Worm (Caenorhabditis elegans) whole organism, L2 larva: Measurements from ENCODE around the gene mvb-12.

Source experiments
- F13H6.1 ChIP-seq: sonication (generic microtip); optimal IDR thresholded peaks from 2 replicates; lab custom pipeline; 2016; ENCODE audit warnings: missing genetic modification characterization, missing compliant biosample characterization
- R02D3.7 ChIP-seq: fragments of 150-350 bp; optimal IDR thresholded peaks from 2 replicates; lab custom pipeline; 2014; ENCODE audit warnings: missing biosample characterization, missing genetic modification characterization
- Y55F3AM.14 ChIP-seq: fragments of 200-800 bp; sonication (Bioruptor generic); optimal IDR thresholded peaks from 2 replicates; lab custom pipeline; 2018; ENCODE audit warnings: mild to moderate bottlenecking, missing genetic modification characterization, missing compliant biosample characterization
- alr-1 ChIP-seq: fragments of 150-350 bp; optimal IDR thresholded peaks from 2 replicates; lab custom pipeline; 2014; ENCODE audit warnings: missing biosample characterization, missing genetic modification characterization
- blmp-1 ChIP-seq: sonication (generic microtip); optimal IDR thresholded peaks from 2 replicates; lab custom pipeline; 2017; ENCODE audit warnings: missing genetic modification characterization, mild to moderate bottlenecking, missing compliant biosample characterization, antibody characterized with exemption, moderate library complexity; ENCODE audit not compliant: insufficient read depth
- ceh-16 ChIP-seq: fragments of 150-350 bp; optimal IDR thresholded peaks from 2 replicates; lab custom pipeline; 2014; ENCODE audit warnings: missing biosample characterization, missing genetic modification characterization
- ceh-82 ChIP-seq: fragments of 150-350 bp; optimal IDR thresholded peaks from 2 replicates; lab custom pipeline; 2014; ENCODE audit warnings: missing biosample characterization, missing genetic modification characterization
- crh-2 ChIP-seq: sonication (generic microtip); optimal IDR thresholded peaks from 2 replicates; lab custom pipeline; 2017; ENCODE audit warnings: missing biosample characterization, missing genetic modification characterization
- dmd-4 ChIP-seq: sonication (generic microtip); optimal IDR thresholded peaks from 2 replicates; lab custom pipeline; 2017; ENCODE audit warnings: missing biosample characterization, missing genetic modification characterization
- elt-1 ChIP-seq: fragments of 150-350 bp; optimal IDR thresholded peaks from 2 replicates; lab custom pipeline; 2014; ENCODE audit warnings: missing biosample characterization, missing genetic modification characterization
- elt-3 ChIP-seq: sonication (generic microtip); optimal IDR thresholded peaks from 2 replicates; lab custom pipeline; 2017; ENCODE audit warnings: missing biosample characterization, missing genetic modification characterization
- fos-1 ChIP-seq: fragments of 150-350 bp; optimal IDR thresholded peaks from 2 replicates; lab custom pipeline; 2014; ENCODE audit warnings: missing biosample characterization, missing genetic modification characterization
- gmeb-1 ChIP-seq: fragments of 150-350 bp; optimal IDR thresholded peaks from 2 replicates; lab custom pipeline; 2014; ENCODE audit warnings: missing biosample characterization, missing genetic modification characterization
- lin-11 ChIP-seq: fragments of 150-350 bp; sonication (generic microtip); optimal IDR thresholded peaks from 2 replicates; lab custom pipeline; 2014; ENCODE audit warnings: missing biosample characterization, missing genetic modification characterization, inconsistent platforms, mixed read lengths
- lin-13 ChIP-seq: fragments of 150-350 bp; optimal IDR thresholded peaks from 2 replicates; lab custom pipeline; 2014; ENCODE audit warnings: missing biosample characterization, missing genetic modification reagents, missing genetic modification characterization
- lsy-2 ChIP-seq, 2 experiments: fragments of 150-350 bp in 1 of 2; sonication (generic microtip) in 1 of 2; optimal IDR thresholded peaks; 2 replicates each; lab custom pipeline; 2014 to 2017; ENCODE audit warnings: missing biosample characterization in 2 of 2, missing genetic modification characterization in 2 of 2
- mab-5 ChIP-seq: fragments of 150-350 bp; optimal IDR thresholded peaks from 2 replicates; lab custom pipeline; 2014; ENCODE audit warnings: missing biosample characterization, missing genetic modification characterization
- mbf-1 ChIP-seq: sonication (generic microtip); optimal IDR thresholded peaks from 2 replicates; lab custom pipeline; 2017; ENCODE audit warnings: missing biosample characterization, missing genetic modification characterization
- mdl-1 ChIP-seq, 2 experiments: fragments of 150-350 bp in 1 of 2; sonication (generic microtip) in 1 of 2; optimal IDR thresholded peaks; 2 replicates each; lab custom pipeline; 2017; ENCODE audit warnings: missing biosample characterization in 2 of 2, missing genetic modification characterization in 2 of 2
- nhr-11 ChIP-seq: fragments of 150-350 bp; optimal IDR thresholded peaks from 2 replicates; lab custom pipeline; 2014; ENCODE audit warnings: missing biosample characterization, missing genetic modification characterization
- nhr-23 ChIP-seq: fragments of 150-350 bp; optimal IDR thresholded peaks from 2 replicates; lab custom pipeline; 2014; ENCODE audit warnings: missing biosample characterization, missing genetic modification reagents, missing genetic modification characterization
- nhr-237 ChIP-seq: fragments of 150-350 bp; optimal IDR thresholded peaks from 2 replicates; lab custom pipeline; 2014; ENCODE audit warnings: missing biosample characterization, missing genetic modification characterization
- nhr-25 ChIP-seq: fragments of 150-350 bp; sonication (generic microtip); optimal IDR thresholded peaks from 3 replicates; lab custom pipeline; 2014; ENCODE audit warnings: missing biosample characterization, missing genetic modification characterization
- nhr-77 ChIP-seq: fragments of 150-350 bp; optimal IDR thresholded peaks from 2 replicates; lab custom pipeline; 2014; ENCODE audit warnings: missing biosample characterization, missing genetic modification characterization
- peb-1 ChIP-seq: fragments of 150-350 bp; optimal IDR thresholded peaks from 2 replicates; lab custom pipeline; 2014; ENCODE audit warnings: missing biosample characterization, missing genetic modification characterization
- sem-4 ChIP-seq: fragments of 150-350 bp; optimal IDR thresholded peaks from 2 replicates; lab custom pipeline; 2014; ENCODE audit warnings: missing biosample characterization, missing genetic modification reagents, missing genetic modification characterization
- skn-1 ChIP-seq: sonication (generic microtip); optimal IDR thresholded peaks from 2 replicates; lab custom pipeline; 2017; ENCODE audit warnings: missing biosample characterization, missing genetic modification characterization
- sma-3 ChIP-seq: sonication (generic microtip); optimal IDR thresholded peaks from 2 replicates; lab custom pipeline; 2016; ENCODE audit warnings: missing genetic modification reagents, missing genetic modification characterization, missing compliant biosample characterization
- sma-9 ChIP-seq, 2 experiments: fragments of 150-350 bp in 1 of 2; sonication (generic microtip) in 1 of 2; optimal IDR thresholded peaks; 2 replicates each; lab custom pipeline; 2014 to 2016; ENCODE audit warnings: missing genetic modification characterization in 2 of 2, mild to moderate bottlenecking in 1 of 2, missing biosample characterization in 1 of 2, missing compliant biosample characterization in 1 of 2, missing genetic modification reagents in 1 of 2, moderate library complexity in 1 of 2
- snpc-4 ChIP-seq: fragments of 150-350 bp; optimal IDR thresholded peaks from 2 replicates; lab custom pipeline; 2014; ENCODE audit warnings: missing biosample characterization, missing genetic modification characterization
- unc-55 ChIP-seq: fragments of 150-350 bp; sonication (generic microtip); optimal IDR thresholded peaks from 3 replicates; lab custom pipeline; 2014; ENCODE audit warnings: missing biosample characterization, missing genetic modification reagents, missing genetic modification characterization
- unc-62 ChIP-seq: fragments of 150-350 bp; optimal IDR thresholded peaks from 2 replicates; lab custom pipeline; 2014; ENCODE audit warnings: missing biosample characterization, missing genetic modification reagents, missing genetic modification characterization
- zag-1 ChIP-seq: fragments of 150-350 bp; optimal IDR thresholded peaks from 2 replicates; lab custom pipeline; 2014; ENCODE audit warnings: missing biosample characterization, missing genetic modification characterization
- ztf-1 ChIP-seq: fragments of 200-800 bp; sonication (Bioruptor generic); conservative IDR thresholded peaks from 2 replicates; pipeline ENCODE4 v1.3.6; 2022; ENCODE audit warnings: missing genetic modification characterization, missing compliant biosample characterization
- ztf-11 ChIP-seq: sonication (generic microtip); optimal IDR thresholded peaks from 2 replicates; lab custom pipeline; 2017; ENCODE audit warnings: missing biosample characterization, missing genetic modification characterization

mvb-12 gene

ce11 chrIV:7846386-7846785 lies 16.1 kb downstream of the mvb-12 start, which contains the start of gene C06A6.2:
TSS of gene C06A6.2 (plus strand) at chrIV:7846622.
- TF ChIP-seq lin-11 (tag; lab: Kevin White, UChicago) (no peak), unc-55 (GFP tag; lab: Kevin White, UChicago) (peak; percentile 14)

ce11 chrIV:7849235-7849634 lies 18.9 kb downstream of the mvb-12 start:
- TF ChIP-seq ceh-16 (tag; lab: Kevin White, UChicago) (no peak), sma-9 (GFP tag; optimal IDR thresholded peaks at IDR 0.05; lab: Kevin White, UChicago) (no peak), sma-9 (tag; optimal IDR thresholded peaks at IDR 0.05; lab: Kevin White, UChicago) (no peak), sma-3 (no peak)

- no peak for TF ChIP-seq skn-1
- no peak for TF ChIP-seq sma-9 (GFP tag; optimal IDR thresholded peaks at IDR 0.05; lab: Kevin White, UChicago)
- TF ChIP-seq sma-9 (tag; optimal IDR thresholded peaks at IDR 0.05; lab: Kevin White, UChicago) = no peak
- TF ChIP-seq alr-1 (tag; lab: Kevin White, UChicago) = no peak
- no peak for TF ChIP-seq dmd-4 (tag; lab: Kevin White, UChicago)
- no peak for TF ChIP-seq Y55F3AM.14
- TF ChIP-seq ceh-82 = no peak
- TF ChIP-seq F13H6.1 = no peak
- no peak for TF ChIP-seq elt-1 (tag; lab: Kevin White, UChicago)
- no peak for TF ChIP-seq mdl-1 (tag; optimal IDR thresholded peaks at IDR 0.05; lab: Kevin White, UChicago)
- no peak for TF ChIP-seq gmeb-1 (tag; lab: Kevin White, UChicago)
- no peak for TF ChIP-seq nhr-11 (tag; lab: Kevin White, UChicago)
- TF ChIP-seq lin-11 (tag; lab: Kevin White, UChicago) = no peak
- no peak for TF ChIP-seq nhr-77 (tag; lab: Kevin White, UChicago)
- no peak for TF ChIP-seq unc-62
These were observed 20.0 kb downstream of the mvb-12 start for ce11 chrIV:7850329-7850728.

ce11 chrIV:7851291-7851690 lies 21.0 kb downstream of the mvb-12 start:
- no peak for TF ChIP-seq lsy-2 (tag; optimal IDR thresholded peaks at IDR 0.05; lab: Kevin White, UChicago)
- no peak for TF ChIP-seq blmp-1 (tag; lab: Kevin White, UChicago)
- no peak for TF ChIP-seq nhr-25 (tag; lab: Kevin White, UChicago)
- no peak for TF ChIP-seq lin-13 (GFP tag; lab: Kevin White, UChicago)
- TF ChIP-seq mab-5 (tag; lab: Kevin White, UChicago) = no peak
- TF ChIP-seq zag-1 (tag; lab: Kevin White, UChicago) = no peak
- no peak for TF ChIP-seq F13H6.1

ce11 chrIV:7868607-7869006 lies 38.3 kb downstream of the mvb-12 start, which contains the start of gene flp-10:
TSS of gene flp-10 (plus strand) at chrIV:7868907.
- TF ChIP-seq sma-3 (no peak), ztf-11 (tag; lab: Kevin White, UChicago) (no peak), nhr-237 (tag; lab: Kevin White, UChicago) (no peak), skn-1 (no peak), fos-1 (no peak), sem-4 (no peak), unc-62 (no peak), mbf-1 (tag; lab: Kevin White, UChicago) (no peak), ceh-16 (tag; lab: Kevin White, UChicago) (no peak), snpc-4 (tag; lab: Kevin White, UChicago) (no peak), peb-1 (tag; lab: Kevin White, UChicago) (no peak), unc-55 (GFP tag; lab: Kevin White, UChicago) (no peak), crh-2 (tag; lab: Kevin White, UChicago) (no peak), Y55F3AM.14 (no peak), nhr-23 (tag; lab: Kevin White, UChicago) (no peak), ztf-1 (GFP tag; lab: Robert Waterston, UW) (no peak), R02D3.7 (no peak), elt-3 (tag; lab: Kevin White, UChicago) (no peak), lin-11 (tag; lab: Kevin White, UChicago) (no peak), F13H6.1 (no peak)
